Fruit fly (Drosophila melanogaster) whole organism, embryonic: Measurements from ENCODE around the gene CG32192.
A peak's percentile ranks its signal among the peaks of the same experiment; 100 is the strongest.

ENCODE experiments used
- Bteb2 ChIP-seq: fragments of 200-800 bp; sonication (Bioruptor generic); optimal IDR thresholded peaks from 2 replicates; lab custom pipeline; 2016; ENCODE audit warnings: missing biosample characterization, missing genetic modification characterization
- CG10267 ChIP-seq: fragments of 200-800 bp; sonication (Bioruptor generic); optimal IDR thresholded peaks from 2 replicates; lab custom pipeline; 2018; ENCODE audit warnings: missing biosample characterization, mild to moderate bottlenecking, missing genetic modification characterization, moderate library complexity
- CG12299 ChIP-seq: fragments of 200-800 bp; sonication (Bioruptor generic); optimal IDR thresholded peaks from 2 replicates; lab custom pipeline; 2018; ENCODE audit warnings: missing biosample characterization, mild to moderate bottlenecking, missing genetic modification characterization
- CG1233 ChIP-seq: fragments of 200-800 bp; sonication (Bioruptor generic); optimal IDR thresholded peaks from 4 replicates; lab custom pipeline; 2018; ENCODE audit warnings: missing biosample characterization, mild to moderate bottlenecking, missing genetic modification characterization
- CG12942 ChIP-seq: fragments of 200-800 bp; sonication (Bioruptor generic); optimal IDR thresholded peaks from 3 replicates; lab custom pipeline; 2016; ENCODE audit warnings: missing biosample characterization, missing genetic modification characterization
- CG15601 ChIP-seq: fragments of 200-800 bp; sonication (Bioruptor generic); optimal IDR thresholded peaks from 3 replicates; lab custom pipeline; 2019; ENCODE audit warnings: missing biosample characterization, mild to moderate bottlenecking, missing genetic modification characterization, moderate library complexity
- CG17802 ChIP-seq: fragments of 200-800 bp; sonication (Bioruptor generic); optimal IDR thresholded peaks from 2 replicates; lab custom pipeline; 2018; ENCODE audit warnings: missing biosample characterization, mild to moderate bottlenecking, missing genetic modification characterization, moderate library complexity
- CG1792 ChIP-seq: fragments of 200-800 bp; sonication (Bioruptor generic); optimal IDR thresholded peaks from 2 replicates; lab custom pipeline; 2016; ENCODE audit warnings: missing biosample characterization, missing genetic modification characterization
- CG30431 ChIP-seq: fragments of 200-800 bp; sonication (Bioruptor generic); optimal IDR thresholded peaks from 2 replicates; lab custom pipeline; 2017; ENCODE audit warnings: missing biosample characterization, missing genetic modification characterization
- CG3163 ChIP-seq: fragments of 200-800 bp; sonication (Bioruptor generic); optimal IDR thresholded peaks from 3 replicates; lab custom pipeline; 2016; ENCODE audit warnings: missing biosample characterization, missing genetic modification characterization
- CG32772 ChIP-seq: fragments of 200-800 bp; sonication (Bioruptor generic); IDR thresholded peaks from 2 replicates; pipeline ENCODE4 v1.3.6; 2022; ENCODE audit warnings: missing biosample characterization, missing genetic modification characterization
- CG3838 ChIP-seq: fragments of 200-800 bp; sonication (Bioruptor generic); optimal IDR thresholded peaks from 3 replicates; lab custom pipeline; 2016; ENCODE audit warnings: missing biosample characterization, missing genetic modification characterization
- CG4282 ChIP-seq: fragments of 200-800 bp; sonication (Bioruptor generic); optimal IDR thresholded peaks from 2 replicates; lab custom pipeline; 2016; ENCODE audit warnings: missing biosample characterization, missing genetic modification characterization
- CG4360 ChIP-seq: fragments of 200-800 bp; sonication (Bioruptor generic); IDR thresholded peaks from 2 replicates; pipeline ENCODE4 v1.3.6; 2022; ENCODE audit warnings: missing biosample characterization, missing genetic modification characterization
- CG8388 ChIP-seq: fragments of 200-800 bp; sonication (Bioruptor generic); optimal IDR thresholded peaks from 2 replicates; lab custom pipeline; 2019; ENCODE audit warnings: missing biosample characterization, mild to moderate bottlenecking, missing genetic modification characterization, moderate library complexity
- CG8924 ChIP-seq: fragments of 200-800 bp; optimal IDR thresholded peaks from 3 replicates; lab custom pipeline; 2019; ENCODE audit warnings: missing biosample characterization, mild to moderate bottlenecking, missing genetic modification characterization, moderate library complexity
- CG9609 ChIP-seq: fragments of 200-800 bp; sonication (Bioruptor generic); optimal IDR thresholded peaks from 3 replicates; lab custom pipeline; 2016; ENCODE audit warnings: missing biosample characterization, missing genetic modification characterization
- CG9876 ChIP-seq: fragments of 200-800 bp; sonication (Bioruptor generic); optimal IDR thresholded peaks from 2 replicates; lab custom pipeline; 2016; ENCODE audit warnings: missing biosample characterization, missing genetic modification characterization
- Deaf1 ChIP-seq: fragments of 200-800 bp; optimal IDR thresholded peaks from 3 replicates; lab custom pipeline; 2019; ENCODE audit warnings: missing biosample characterization, mild to moderate bottlenecking, missing genetic modification characterization, moderate library complexity
- HLHmδ ChIP-seq: fragments of 200-800 bp; sonication (Bioruptor generic); optimal IDR thresholded peaks from 2 replicates; lab custom pipeline; 2018; ENCODE audit warnings: missing biosample characterization, mild to moderate bottlenecking, missing genetic modification characterization, moderate library complexity
- HmgZ ChIP-seq: fragments of 200-800 bp; sonication (Bioruptor generic); optimal IDR thresholded peaks from 2 replicates; lab custom pipeline; 2018; ENCODE audit warnings: missing biosample characterization, mild to moderate bottlenecking, missing genetic modification characterization
- Hr51 ChIP-seq, 2 experiments: fragments of 200-800 bp; sonication (Bioruptor generic); optimal IDR thresholded peaks; 2 replicates in 1 of 2; 3 replicates in 1 of 2; lab custom pipeline; 2016 to 2018; ENCODE audit warnings: missing biosample characterization in 2 of 2, missing genetic modification characterization in 2 of 2, mild to moderate bottlenecking in 1 of 2, moderate library complexity in 1 of 2
- MESR4 ChIP-seq: fragments of 200-800 bp; sonication (Bioruptor generic); optimal IDR thresholded peaks from 2 replicates; lab custom pipeline; 2018; ENCODE audit warnings: missing biosample characterization, mild to moderate bottlenecking, missing genetic modification characterization, moderate library complexity
- Neu2 ChIP-seq: fragments of 200-800 bp; sonication (Bioruptor generic); optimal IDR thresholded peaks from 3 replicates; lab custom pipeline; 2016; ENCODE audit warnings: missing biosample characterization, missing genetic modification characterization, borderline replicate concordance
- Pdp1 ChIP-seq, 2 experiments: fragments of 200-800 bp; sonication (Bioruptor generic); optimal IDR thresholded peaks; 3 replicates each; lab custom pipeline; 2016; ENCODE audit warnings: missing biosample characterization in 2 of 2, missing genetic modification characterization in 2 of 2, mild to moderate bottlenecking in 1 of 2, moderate library complexity in 1 of 2
- Trl ChIP-seq, 3 experiments: fragments of >200 bp in 2 of 3; fragments of 200-800 bp in 1 of 3; sonication (Bioruptor generic) in 1 of 3; optimal IDR thresholded peaks; 2 replicates in 1 of 3; 3 replicates in 2 of 3; lab custom pipeline; 2016 to 2017; ENCODE audit warnings: missing biosample characterization in 1 of 3, missing genetic modification characterization in 1 of 3
- abd-A ChIP-seq: fragments of 200-800 bp; sonication (Bioruptor generic); optimal IDR thresholded peaks from 3 replicates; lab custom pipeline; 2019; ENCODE audit warnings: missing biosample characterization, mild to moderate bottlenecking, missing genetic modification characterization, moderate library complexity
- aop ChIP-seq: fragments of 200-800 bp; sonication (Bioruptor generic); IDR thresholded peaks from 2 replicates; pipeline ENCODE4 v1.3.6; 2022; ENCODE audit warnings: missing biosample characterization, missing genetic modification characterization
- bigmax ChIP-seq: fragments of 200-800 bp; sonication (Bioruptor generic); optimal IDR thresholded peaks from 2 replicates; lab custom pipeline; 2018; ENCODE audit warnings: missing biosample characterization, mild to moderate bottlenecking, missing genetic modification characterization
- cato ChIP-seq: fragments of 200-800 bp; sonication (Bioruptor generic); optimal IDR thresholded peaks from 2 replicates; lab custom pipeline; 2016; ENCODE audit warnings: missing biosample characterization, missing genetic modification characterization, borderline replicate concordance
- chinmo ChIP-seq: fragments of 200-800 bp; sonication (Bioruptor generic); IDR thresholded peaks from 4 replicates; pipeline ENCODE4 v1.3.6; 2022; ENCODE audit warnings: missing biosample characterization, missing genetic modification characterization; ENCODE audit not compliant: partially characterized antibody
- crp ChIP-seq, 2 experiments: fragments of 200-800 bp; sonication (Bioruptor generic); optimal IDR thresholded peaks; 2 replicates in 1 of 2; 3 replicates in 1 of 2; lab custom pipeline; 2017; ENCODE audit warnings: missing biosample characterization in 2 of 2, missing genetic modification characterization in 2 of 2, mild to moderate bottlenecking in 1 of 2, moderate library complexity in 1 of 2
- ewg ChIP-seq: fragments of 200-800 bp; sonication (Bioruptor generic); optimal IDR thresholded peaks from 3 replicates; lab custom pipeline; 2017; ENCODE audit warnings: mild to moderate bottlenecking, missing biosample characterization, missing genetic modification reagents, missing genetic modification characterization
- grau ChIP-seq: fragments of 200-800 bp; optimal IDR thresholded peaks from 3 replicates; lab custom pipeline; 2019; ENCODE audit warnings: missing biosample characterization, mild to moderate bottlenecking, missing genetic modification characterization, moderate library complexity
- gsb-n ChIP-seq: fragments of 200-800 bp; sonication (Bioruptor generic); optimal IDR thresholded peaks from 3 replicates; lab custom pipeline; 2018; ENCODE audit warnings: missing biosample characterization, mild to moderate bottlenecking, missing genetic modification characterization
- gt ChIP-seq: fragments of 200-800 bp; sonication (Bioruptor generic); IDR thresholded peaks from 2 replicates; pipeline ENCODE4 v1.3.6; 2022; ENCODE audit warnings: missing biosample characterization, missing genetic modification characterization
- h ChIP-seq: fragments of >200 bp; optimal IDR thresholded peaks from 2 replicates; lab custom pipeline; 2017
- jumu ChIP-seq: fragments of 200-800 bp; sonication (Bioruptor generic); optimal IDR thresholded peaks from 3 replicates; lab custom pipeline; 2016; ENCODE audit warnings: missing biosample characterization, missing genetic modification characterization
- kay ChIP-seq: fragments of 200-800 bp; sonication (Bioruptor generic); optimal IDR thresholded peaks from 2 replicates; lab custom pipeline; 2016; ENCODE audit warnings: missing biosample characterization, missing genetic modification characterization
- klu ChIP-seq: fragments of 200-800 bp; sonication (Bioruptor generic); IDR thresholded peaks from 2 replicates; pipeline ENCODE4 v1.3.6; 2022; ENCODE audit warnings: missing biosample characterization, missing genetic modification characterization
- lab ChIP-seq: fragments of 200-800 bp; sonication (Bioruptor generic); optimal IDR thresholded peaks from 3 replicates; lab custom pipeline; 2017; ENCODE audit warnings: missing biosample characterization, missing genetic modification characterization, mild to moderate bottlenecking, moderate library complexity, missing genetic modification reagents
- schlank ChIP-seq: fragments of 200-800 bp; sonication (Bioruptor generic); optimal IDR thresholded peaks from 2 replicates; lab custom pipeline; 2018; ENCODE audit warnings: missing biosample characterization, mild to moderate bottlenecking, missing genetic modification characterization
- slbo ChIP-seq: fragments of 200-800 bp; sonication (Bioruptor generic); IDR thresholded peaks from 2 replicates; pipeline ENCODE4 v1.3.6; 2022; ENCODE audit warnings: missing biosample characterization, missing genetic modification characterization
- sr ChIP-seq: fragments of 200-800 bp; sonication (Bioruptor generic); IDR thresholded peaks from 3 replicates; pipeline ENCODE4 v1.3.6; 2022; ENCODE audit warnings: missing biosample characterization, missing genetic modification characterization
- stc ChIP-seq: fragments of 200-800 bp; sonication (Bioruptor generic); IDR thresholded peaks from 2 replicates; pipeline ENCODE4 v1.3.6; 2022; ENCODE audit warnings: missing biosample characterization, missing genetic modification characterization
- tap ChIP-seq: fragments of 200-800 bp; optimal IDR thresholded peaks from 3 replicates; lab custom pipeline; 2019; ENCODE audit warnings: missing biosample characterization, mild to moderate bottlenecking, missing genetic modification characterization, moderate library complexity
- zen2 ChIP-seq: fragments of 200-800 bp; sonication (Bioruptor generic); IDR thresholded peaks from 3 replicates; pipeline ENCODE4 v1.3.6; 2022; ENCODE audit warnings: missing biosample characterization, missing genetic modification characterization; ENCODE audit not compliant: partially characterized antibody
- zf30C ChIP-seq: fragments of 200-800 bp; sonication (Bioruptor generic); optimal IDR thresholded peaks from 3 replicates; lab custom pipeline; 2018; ENCODE audit warnings: missing biosample characterization, mild to moderate bottlenecking, missing genetic modification characterization

CG32192 gene

DNA sequence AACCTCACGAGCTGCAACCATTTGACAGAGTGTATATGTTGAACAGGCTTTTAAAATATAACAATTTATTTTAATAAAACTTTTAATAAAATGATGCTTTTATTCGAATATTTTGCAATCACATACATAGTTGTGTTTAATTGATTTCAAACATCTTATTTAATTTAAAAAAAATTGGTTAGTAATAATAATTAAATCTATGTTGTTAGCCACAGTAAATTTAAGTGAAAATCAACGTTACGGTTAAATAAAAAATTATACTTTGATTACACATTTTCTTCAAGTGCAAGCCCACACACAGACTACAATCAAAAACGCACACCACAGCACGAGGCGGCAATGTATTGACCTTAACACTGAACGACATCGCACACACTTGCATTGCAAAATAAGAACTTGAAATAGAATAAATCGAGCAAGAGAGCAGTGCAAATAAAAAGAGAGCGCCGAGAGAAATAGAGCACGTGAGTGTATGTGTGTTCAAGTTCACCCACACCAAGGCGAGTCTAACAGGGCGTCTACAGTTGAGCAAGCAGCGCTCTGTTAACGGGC, 22.9 kb downstream of the CG32192 start (continued):
- no peak for TF ChIP-seq jumu (GFP tag; lab: Kevin White, UChicago)
- peak; percentile 17 for TF ChIP-seq CG8388
- TF ChIP-seq h (lab: Kevin White, UChicago): no peak
- TF ChIP-seq Trl (optimal IDR thresholded peaks at IDR 0.05; lab: Kevin White, UChicago): peak; percentile 78 to 84
- no peak for TF ChIP-seq Trl (GFP tag; optimal IDR thresholded peaks at IDR 0.05; lab: Kevin White, UChicago)
- no peak for TF ChIP-seq CG12942 (GFP tag; lab: Kevin White, UChicago)
- no peak for TF ChIP-seq Pdp1 (GFP tag; optimal IDR thresholded peaks at IDR 0.05; lab: Kevin White, UChicago)
- TF ChIP-seq ewg (GFP tag; lab: Kevin White, UChicago): no peak
- no peak for TF ChIP-seq CG1233
- no peak for TF ChIP-seq CG4282 (GFP tag; lab: Kevin White, UChicago)
- no peak for TF ChIP-seq CG3163 (GFP tag; lab: Kevin White, UChicago)
- TF ChIP-seq sr: no peak
- TF ChIP-seq stc (GFP tag; lab: Robert Waterston, UW): no peak
- TF ChIP-seq CG9609 (GFP tag; lab: Kevin White, UChicago): no peak
- TF ChIP-seq CG9876 (GFP tag; lab: Kevin White, UChicago): no peak
- no peak for TF ChIP-seq CG8924 (tag; lab: Kevin White, UChicago)
- peak; percentile 17 for TF ChIP-seq CG15601 (tag; lab: Kevin White, UChicago)
- no peak for TF ChIP-seq CG30431
- TF ChIP-seq cato (GFP tag; lab: Kevin White, UChicago): no peak
- no peak for TF ChIP-seq schlank (tag; lab: Kevin White, UChicago)
- TF ChIP-seq CG32772 (GFP tag; lab: Robert Waterston, UW): no peak
- no peak for TF ChIP-seq zen2 (GFP tag; lab: Robert Waterston, UW)
- no peak for TF ChIP-seq CG12299 (tag; lab: Kevin White, UChicago)
- TF ChIP-seq aop (GFP tag; lab: Robert Waterston, UW): no peak
- TF ChIP-seq Hr51 (GFP tag; optimal IDR thresholded peaks at IDR 0.05; lab: Kevin White, UChicago): peak in 1 of 2 experiments; percentile 32
- no peak for TF ChIP-seq CG3838 (GFP tag; lab: Kevin White, UChicago)
- TF ChIP-seq MESR4 (GFP tag; lab: Kevin White, UChicago): no peak
- TF ChIP-seq CG1792 (GFP tag; lab: Kevin White, UChicago): no peak
- peak; percentile 94; the same call in 3 of the 4 replicates for TF ChIP-seq chinmo (GFP tag; lab: Robert Waterston, UW)
- no peak for TF ChIP-seq lab (GFP tag; lab: Kevin White, UChicago)
- TF ChIP-seq bigmax (GFP tag; lab: Kevin White, UChicago): no peak
- peak; percentile 46 for TF ChIP-seq slbo
- TF ChIP-seq Deaf1: peak; percentile 34

dm6 chr3L:18064632-18065482, 24.7 kb downstream of the CG32192 start, which contains the start of gene Eip75B:
Gene Eip75B, minus strand, starts transcription at chr3L:18064696.
- TF ChIP-seq CG17802: no peak
- TF ChIP-seq gt (GFP tag; lab: Robert Waterston, UW): no peak
- TF ChIP-seq CG10267 (tag; lab: Kevin White, UChicago): peak; percentile 24
- no peak for TF ChIP-seq tap
- no peak for TF ChIP-seq HLHmδ (GFP tag; lab: Kevin White, UChicago)
- no peak for TF ChIP-seq klu (GFP tag; lab: Robert Waterston, UW)
- TF ChIP-seq jumu (GFP tag; lab: Kevin White, UChicago): no peak
- TF ChIP-seq abd-A (tag; lab: Kevin White, UChicago): no peak
- TF ChIP-seq crp (GFP tag; optimal IDR thresholded peaks at IDR 0.05; lab: Kevin White, UChicago): no peak
- peak; percentile 84 for TF ChIP-seq grau (tag; lab: Kevin White, UChicago)
- no peak for TF ChIP-seq HmgZ (tag; lab: Kevin White, UChicago)
- TF ChIP-seq CG4360 (GFP tag; lab: Robert Waterston, UW): no peak
- TF ChIP-seq Trl (optimal IDR thresholded peaks at IDR 0.05; lab: Kevin White, UChicago): peak in 1 of 2 experiments; percentile 87
- TF ChIP-seq Trl (GFP tag; optimal IDR thresholded peaks at IDR 0.05; lab: Kevin White, UChicago): no peak
- peak; percentile 12 for TF ChIP-seq gsb-n (tag; lab: Kevin White, UChicago)
- no peak for TF ChIP-seq Neu2 (GFP tag; lab: Kevin White, UChicago)
- TF ChIP-seq Bteb2 (GFP tag; lab: Kevin White, UChicago): no peak
- no peak for TF ChIP-seq kay
- peak; percentile 81 for TF ChIP-seq zf30C
